Worm (Caenorhabditis elegans) whole organism, midembryonic: ENCODE measurements around the gene skr-20.

Experiments used
- T22C8.4 ChIP-seq: fragments of 200-800 bp; sonication (Bioruptor generic); IDR thresholded peaks from 2 replicates; pipeline ENCODE4 v1.3.6; 2022; ENCODE audit warnings: missing genetic modification characterization, missing compliant biosample characterization
- tab-1 ChIP-seq: fragments of 200-800 bp; sonication (Bioruptor generic); IDR thresholded peaks from 2 replicates; pipeline ENCODE4 v1.3.6; 2022; ENCODE audit warnings: missing genetic modification characterization, missing compliant biosample characterization

DNA sequence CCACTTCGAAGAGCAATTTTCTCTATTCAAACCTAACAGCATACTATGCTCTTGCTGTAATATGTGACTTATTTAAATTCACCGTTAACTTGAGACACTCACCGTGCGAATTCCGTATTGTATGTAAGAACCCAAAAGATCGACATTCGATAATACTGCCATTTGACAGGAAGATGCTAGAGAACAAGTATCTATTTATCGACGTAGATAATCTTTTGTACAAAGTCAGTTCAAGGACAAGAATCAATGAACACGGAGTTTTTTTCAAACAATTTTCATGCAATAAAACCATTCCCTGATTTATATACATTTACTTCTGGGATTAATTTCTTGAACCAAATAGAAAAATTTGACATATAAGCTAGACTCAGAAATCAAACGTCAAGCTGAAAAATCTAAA is 24.9 kb upstream of the skr-20 start, which contains the start of gene K08H2.7:
- no peak for TF ChIP-seq T22C8.4 (GFP tag; lab: Robert Waterston, UW)
- no peak for TF ChIP-seq tab-1 (GFP tag; lab: Robert Waterston, UW)
